Fruit fly (Drosophila melanogaster) whole organism, adult: ENCODE results near the gene CG44158.

Experiments used
- CG12768 ChIP-seq: fragments of 200-800 bp; sonication (Bioruptor generic); optimal IDR thresholded peaks from 2 replicates; lab custom pipeline; 2017; ENCODE audit warnings: missing biosample characterization, missing genetic modification characterization, mild to moderate bottlenecking, moderate library complexity, missing genetic modification reagents
- CG1620 ChIP-seq: fragments of 200-800 bp; sonication (Bioruptor generic); optimal IDR thresholded peaks from 2 replicates; lab custom pipeline; 2016; ENCODE audit warnings: missing biosample characterization, missing genetic modification characterization
- CG33017 ChIP-seq: fragments of 200-800 bp; sonication (Bioruptor generic); optimal IDR thresholded peaks from 2 replicates; lab custom pipeline; 2018; ENCODE audit warnings: missing biosample characterization, mild to moderate bottlenecking, missing genetic modification characterization, moderate library complexity
- CG5204 ChIP-seq: fragments of 200-800 bp; sonication (Bioruptor generic); optimal IDR thresholded peaks from 2 replicates; lab custom pipeline; 2016; ENCODE audit warnings: missing biosample characterization, missing genetic modification characterization
- CG7101 ChIP-seq: fragments of 200-800 bp; sonication (Bioruptor generic); optimal IDR thresholded peaks from 2 replicates; lab custom pipeline; 2018; ENCODE audit warnings: missing biosample characterization, mild to moderate bottlenecking, missing genetic modification characterization, moderate library complexity
- Clk ChIP-seq: fragments of 200-800 bp; sonication (Bioruptor generic); optimal IDR thresholded peaks from 2 replicates; lab custom pipeline; 2017; ENCODE audit warnings: missing biosample characterization, missing genetic modification characterization
- kay ChIP-seq: fragments of 200-800 bp; sonication (Bioruptor generic); peaks from one replicate; lab custom pipeline; 2016; ENCODE audit warnings: missing biosample characterization, missing genetic modification characterization, borderline replicate concordance
- ovo ChIP-seq: fragments of 200-800 bp; sonication (Bioruptor generic); optimal IDR thresholded peaks from 2 replicates; lab custom pipeline; 2016; ENCODE audit warnings: missing biosample characterization, missing genetic modification characterization
- pad ChIP-seq: fragments of 200-800 bp; sonication (Bioruptor generic); optimal IDR thresholded peaks from 3 replicates; lab custom pipeline; 2017; ENCODE audit warnings: missing biosample characterization, missing genetic modification characterization, mild to moderate bottlenecking, moderate library complexity, missing genetic modification reagents
- tj ChIP-seq: fragments of 200-800 bp; sonication (Bioruptor generic); optimal IDR thresholded peaks from 3 replicates; lab custom pipeline; 2017; ENCODE audit warnings: missing biosample characterization, mild to moderate bottlenecking, missing genetic modification characterization, moderate library complexity
- toe ChIP-seq: fragments of 200-800 bp; sonication (Bioruptor generic); optimal IDR thresholded peaks from 2 replicates; lab custom pipeline; 2016; ENCODE audit warnings: missing biosample characterization, missing genetic modification characterization

DNA sequence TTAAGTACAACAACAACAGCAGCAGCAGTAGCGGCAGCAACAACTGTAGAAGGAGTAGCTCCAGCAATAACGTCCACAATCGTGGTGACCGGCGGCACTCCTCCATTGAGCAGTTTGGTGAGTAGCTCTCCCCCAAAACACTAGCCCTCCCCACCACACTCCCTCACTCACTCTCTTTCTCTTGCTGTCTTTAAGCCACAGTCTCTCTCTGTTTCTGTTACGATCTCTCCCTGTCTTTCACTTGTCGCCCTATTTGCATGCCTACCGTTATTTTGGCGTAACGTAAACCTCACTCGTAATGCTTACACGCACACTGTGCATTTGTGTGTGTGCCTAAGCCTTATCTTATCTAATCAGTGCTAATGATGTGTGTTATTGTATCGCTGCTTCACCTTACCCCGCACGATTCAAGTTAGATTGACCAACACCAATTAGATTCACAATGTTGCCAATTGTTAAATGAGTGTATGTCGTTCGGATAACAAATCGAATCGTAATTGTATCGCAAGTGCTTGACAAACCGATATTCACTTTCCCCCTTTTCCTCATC, 38.5 kb upstream of the CG44158 start:
- TF ChIP-seq toe (GFP tag; lab: Kevin White, UChicago) (no peak), tj (GFP tag; lab: Kevin White, UChicago) (no peak), CG12768 (GFP tag; lab: Kevin White, UChicago) (no peak), Clk (GFP tag; lab: Kevin White, UChicago) (no peak), pad (GFP tag; lab: Kevin White, UChicago) (peak; percentile 97), CG7101 (tag; lab: Kevin White, UChicago) (peak; percentile 14), ovo (GFP tag; lab: Kevin White, UChicago) (peak; percentile 86), CG5204 (no peak), CG1620 (GFP tag; lab: Kevin White, UChicago) (no peak), CG33017 (tag; lab: Kevin White, UChicago) (no peak), kay (GFP tag; lab: Kevin White, UChicago) (no peak)
